Worm (Caenorhabditis elegans): ENCODE results near the gene B0281.1.

- TF ChIP-seq tab-1 (GFP tag; IDR thresholded peaks at IDR 0.05): no peak
- TF ChIP-seq klf-2 (GFP tag; conservative IDR thresholded peaks at IDR 0.05): no peak
- TF ChIP-seq T22C8.4 (GFP tag; IDR thresholded peaks at IDR 0.05): no peak
- no peak for TF ChIP-seq flt-1 (GFP tag; IDR thresholded peaks at IDR 0.05)
- TF ChIP-seq cog-1 (tag; optimal IDR thresholded peaks at IDR 0.05): no peak
- TF ChIP-seq ref-1 (GFP tag; conservative IDR thresholded peaks at IDR 0.05): no peak
- no peak for TF ChIP-seq ztf-29 (GFP tag; IDR thresholded peaks at IDR 0.05)
- TF ChIP-seq ztf-23 (GFP tag; IDR thresholded peaks at IDR 0.05): no peak
- TF ChIP-seq med-1 (GFP tag; optimal IDR thresholded peaks at IDR 0.05; ENCODE audit: insufficient read depth): no peak
Observed at ce11 chrII:2356795-2357194, 43.9 kb downstream of the B0281.1 start, which contains the start of gene F43C11.1.
